In the genomic region with DNA sequence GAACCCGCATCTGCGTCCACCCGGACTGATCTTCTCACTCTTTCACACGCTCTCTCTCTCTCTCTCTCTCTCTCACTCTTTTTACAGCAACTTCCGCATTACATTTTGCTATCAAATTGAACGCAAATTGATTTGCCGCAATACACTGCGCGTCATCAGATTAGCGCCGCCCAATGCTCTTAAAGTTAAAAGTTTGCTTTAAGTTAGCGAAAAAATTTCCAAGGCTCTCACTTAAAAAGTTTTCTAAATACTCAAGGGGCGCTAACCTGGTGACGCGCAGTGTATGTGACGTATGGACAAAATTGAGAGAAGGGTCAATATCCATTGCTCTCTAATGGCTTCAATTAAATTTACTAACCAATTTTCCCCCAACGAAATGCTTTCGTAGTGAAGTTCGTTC, we compare ENCODE assay signal across 1 fruit fly cellular context.
TF ChIP-seq lines count a peak whose summit lies in the region.

No protein-coding gene starts in this region.

TF ChIP-seq in whole organism, embryonic, 481 proteins besides CTCF, POLR2A, EP300 and RAD21 (continued from another document and continues in another):
- TF ChIP-seq CG31365 (tag; optimal IDR thresholded peaks at IDR 0.05; lab: Kevin White, UChicago): peak; percentile 56
- TF ChIP-seq org-1 (GFP tag; optimal IDR thresholded peaks at IDR 0.05; lab: Kevin White, UChicago): peak; percentile 77
- peak; percentile 62; the same call in 2 of the 3 replicates for TF ChIP-seq CG11560 (tag; IDR thresholded peaks at IDR 0.05; lab: Robert Waterston, UW)
- peak; percentile 83 for TF ChIP-seq gsb-n (tag; optimal IDR thresholded peaks at IDR 0.05; lab: Kevin White, UChicago)
- no peak for TF ChIP-seq Tbp (GFP tag; optimal IDR thresholded peaks at IDR 0.05; lab: Kevin White, UChicago)
- TF ChIP-seq CG18764 (GFP tag; optimal IDR thresholded peaks at IDR 0.05; lab: Kevin White, UChicago): peak; percentile 79
- peak; percentile 69 for TF ChIP-seq tup (GFP tag; optimal IDR thresholded peaks at IDR 0.05; lab: Kevin White, UChicago)
- TF ChIP-seq Antp (GFP tag; optimal IDR thresholded peaks at IDR 0.05; lab: Kevin White, UChicago): peak; percentile 94
- peak; percentile 64 for TF ChIP-seq E2f2 (GFP tag; IDR thresholded peaks at IDR 0.05; lab: Robert Waterston, UW)
- TF ChIP-seq ap (GFP tag; IDR thresholded peaks at IDR 0.05; lab: Robert Waterston, UW): peak; percentile 86
- TF ChIP-seq ind (GFP tag; optimal IDR thresholded peaks at IDR 0.05; lab: Kevin White, UChicago): peak; percentile 83
- no peak for TF ChIP-seq dan (GFP tag; IDR thresholded peaks at IDR 0.05; lab: Robert Waterston, UW)
- TF ChIP-seq emc (GFP tag; optimal IDR thresholded peaks at IDR 0.05; lab: Kevin White, UChicago): peak; percentile 76
- TF ChIP-seq lilli (GFP tag; optimal IDR thresholded peaks at IDR 0.05; lab: Kevin White, UChicago): peak; percentile 88
- TF ChIP-seq CG11695 (GFP tag; IDR thresholded peaks at IDR 0.05; lab: Robert Waterston, UW): peak; percentile 82
- TF ChIP-seq en (GFP tag; optimal IDR thresholded peaks at IDR 0.05; lab: Kevin White, UChicago): peak; percentile 77
- peak; percentile 70 for TF ChIP-seq Myb (GFP tag; optimal IDR thresholded peaks at IDR 0.05; lab: Kevin White, UChicago)
- peak; percentile 84 for TF ChIP-seq seq (GFP tag; IDR thresholded peaks at IDR 0.05; lab: Robert Waterston, UW)
- TF ChIP-seq CG7839 (tag; optimal IDR thresholded peaks at IDR 0.05; lab: Kevin White, UChicago): peak; percentile 92
- peak; percentile 20 for TF ChIP-seq YL-1 (GFP tag; optimal IDR thresholded peaks at IDR 0.05; lab: Kevin White, UChicago)
- TF ChIP-seq NFAT (GFP tag; IDR thresholded peaks at IDR 0.05; lab: Robert Waterston, UW): 0 out of 2 replicates have a peak, but pooled peaks have one; percentile 9
- TF ChIP-seq HLH4C (GFP tag; IDR thresholded peaks at IDR 0.05; lab: Robert Waterston, UW; ENCODE audit: partially characterized antibody): no peak
- TF ChIP-seq Nf-YB (GFP tag; optimal IDR thresholded peaks at IDR 0.05; lab: Kevin White, UChicago): peak; percentile 68
- TF ChIP-seq bigmax (GFP tag; optimal IDR thresholded peaks at IDR 0.05; lab: Kevin White, UChicago): no peak
- peak; percentile 27 for TF ChIP-seq CG7928 (GFP tag; optimal IDR thresholded peaks at IDR 0.05; lab: Kevin White, UChicago)
- peak; percentile 90 for TF ChIP-seq CG17328 (GFP tag; IDR thresholded peaks at IDR 0.05; lab: Robert Waterston, UW)
- peak; percentile 71 for TF ChIP-seq kah (GFP tag; optimal IDR thresholded peaks at IDR 0.05; lab: Kevin White, UChicago)
- peak; percentile 90 for TF ChIP-seq row (GFP tag; IDR thresholded peaks at IDR 0.05; lab: Robert Waterston, UW)
- TF ChIP-seq NC2α (GFP tag; optimal IDR thresholded peaks at IDR 0.05; lab: Kevin White, UChicago): peak; percentile 79
- peak; percentile 64 for TF ChIP-seq CG18011 (GFP tag; optimal IDR thresholded peaks at IDR 0.05; lab: Kevin White, UChicago)
- TF ChIP-seq shn (GFP tag; optimal IDR thresholded peaks at IDR 0.05; lab: Kevin White, UChicago): peak; percentile 77
- TF ChIP-seq peb (GFP tag; IDR thresholded peaks at IDR 0.05; lab: Robert Waterston, UW): peak; percentile 67
- peak; percentile 75 for TF ChIP-seq CG33557 (GFP tag; optimal IDR thresholded peaks at IDR 0.05; lab: Kevin White, UChicago)
- TF ChIP-seq CG12769 (tag; optimal IDR thresholded peaks at IDR 0.05; lab: Kevin White, UChicago): peak; percentile 85
- peak; percentile 48; the same call in 1 of the 2 replicates for TF ChIP-seq dati (GFP tag; IDR thresholded peaks at IDR 0.05; lab: Robert Waterston, UW)
- TF ChIP-seq bbx (GFP tag; IDR thresholded peaks at IDR 0.05; lab: Robert Waterston, UW; ENCODE audit: partially characterized antibody): no peak
- TF ChIP-seq CG8281 (tag; optimal IDR thresholded peaks at IDR 0.05; lab: Kevin White, UChicago): peak; percentile 75
- TF ChIP-seq Ets65A (GFP tag; lab: Kevin White, UChicago): peak; percentile 98
- peak; percentile 86 for TF ChIP-seq CG30403 (GFP tag; optimal IDR thresholded peaks at IDR 0.05; lab: Kevin White, UChicago)
- peak; percentile 72 for TF ChIP-seq CG15696 (tag; optimal IDR thresholded peaks at IDR 0.05; lab: Kevin White, UChicago)
- no peak for TF ChIP-seq zen2 (GFP tag; IDR thresholded peaks at IDR 0.05; lab: Robert Waterston, UW; ENCODE audit: partially characterized antibody)
- peak; percentile 87 for TF ChIP-seq pum (GFP tag; optimal IDR thresholded peaks at IDR 0.05; lab: Kevin White, UChicago)
- peak; percentile 81 for TF ChIP-seq CG34422 (GFP tag; IDR thresholded peaks at IDR 0.05; lab: Robert Waterston, UW)
- 0 out of 3 replicates have a peak, but pooled peaks have one; percentile 41 for TF ChIP-seq CG11456 (GFP tag; IDR thresholded peaks at IDR 0.05; lab: Robert Waterston, UW)
- peak; percentile 60 for TF ChIP-seq CG4617 (GFP tag; optimal IDR thresholded peaks at IDR 0.05; lab: Kevin White, UChicago; ENCODE audit: borderline replicate concordance)
- TF ChIP-seq CG12391 (tag; optimal IDR thresholded peaks at IDR 0.05; lab: Kevin White, UChicago): peak; percentile 82
- TF ChIP-seq CG12942 (GFP tag; optimal IDR thresholded peaks at IDR 0.05; lab: Kevin White, UChicago): peak; percentile 75
- TF ChIP-seq gcm (GFP tag; optimal IDR thresholded peaks at IDR 0.05; lab: Kevin White, UChicago): peak; percentile 89
- TF ChIP-seq Hey (tag; optimal IDR thresholded peaks at IDR 0.05; lab: Kevin White, UChicago): peak; percentile 41
- TF ChIP-seq CG1603 (tag; optimal IDR thresholded peaks at IDR 0.05; lab: Kevin White, UChicago): peak; percentile 85
- TF ChIP-seq Nf-YA (GFP tag; IDR thresholded peaks at IDR 0.05; lab: Robert Waterston, UW): peak; percentile 80
- peak; percentile 50; the same call in 1 of the 2 replicates for TF ChIP-seq klu (GFP tag; IDR thresholded peaks at IDR 0.05; lab: Robert Waterston, UW)
- peak; percentile 88 for TF ChIP-seq Dad (GFP tag; optimal IDR thresholded peaks at IDR 0.05; lab: Kevin White, UChicago)
- peak; percentile 84 for TF ChIP-seq caup (GFP tag; optimal IDR thresholded peaks at IDR 0.05; lab: Kevin White, UChicago; ENCODE audit: severe bottlenecking)
- peak; percentile 73 for TF ChIP-seq CG3407 (GFP tag; optimal IDR thresholded peaks at IDR 0.05; lab: Kevin White, UChicago)
- TF ChIP-seq CG15011 (GFP tag; optimal IDR thresholded peaks at IDR 0.05; lab: Kevin White, UChicago): peak; percentile 74
- peak; percentile 73 for TF ChIP-seq CG17802 (tag; optimal IDR thresholded peaks at IDR 0.05; lab: Kevin White, UChicago)
- TF ChIP-seq pan (optimal IDR thresholded peaks at IDR 0.05; lab: Kevin White, UChicago): no peak
- TF ChIP-seq pan (GFP tag; optimal IDR thresholded peaks at IDR 0.05 in 1 of 2, IDR thresholded peaks at IDR 0.05 in 1 of 2): peak in 1 of 2 experiments; percentile 77
- TF ChIP-seq tx (GFP tag; optimal IDR thresholded peaks at IDR 0.05; lab: Kevin White, UChicago): peak; percentile 82
- TF ChIP-seq CG10147 (GFP tag; optimal IDR thresholded peaks at IDR 0.05; lab: Kevin White, UChicago): peak; percentile 71
- no peak for TF ChIP-seq pzg (GFP tag; optimal IDR thresholded peaks at IDR 0.05; lab: Kevin White, UChicago)
- peak; percentile 86 for TF ChIP-seq bab2 (GFP tag; optimal IDR thresholded peaks at IDR 0.05; lab: Kevin White, UChicago)
- peak; percentile 67 for TF ChIP-seq CG5953 (GFP tag; IDR thresholded peaks at IDR 0.05; lab: Robert Waterston, UW)
- peak; percentile 67 for TF ChIP-seq CG6854 (GFP tag; optimal IDR thresholded peaks at IDR 0.05; lab: Kevin White, UChicago)
- peak; percentile 73 for TF ChIP-seq zfh2 (GFP tag; optimal IDR thresholded peaks at IDR 0.05; lab: Kevin White, UChicago)
- peak; percentile 73 for TF ChIP-seq CG9876 (GFP tag; optimal IDR thresholded peaks at IDR 0.05; lab: Kevin White, UChicago)
- peak; percentile 73 for TF ChIP-seq CG1529 (GFP tag; optimal IDR thresholded peaks at IDR 0.05; lab: Kevin White, UChicago)
- TF ChIP-seq stwl (tag; optimal IDR thresholded peaks at IDR 0.05; lab: Kevin White, UChicago): no peak
- TF ChIP-seq CG18599 (GFP tag; optimal IDR thresholded peaks at IDR 0.05; lab: Kevin White, UChicago): peak; percentile 85
- TF ChIP-seq Hr39 (optimal IDR thresholded peaks at IDR 0.05; lab: Kevin White, UChicago): no peak
- peak; percentile 84 for TF ChIP-seq CG3847 (GFP tag; IDR thresholded peaks at IDR 0.05; lab: Robert Waterston, UW)
- TF ChIP-seq CoRest (tag; optimal IDR thresholded peaks at IDR 0.05; lab: Kevin White, UChicago): peak; percentile 89
- TF ChIP-seq Jarid2 (GFP tag; optimal IDR thresholded peaks at IDR 0.05; lab: Kevin White, UChicago): peak; percentile 50
- TF ChIP-seq CG3995 (GFP tag; optimal IDR thresholded peaks at IDR 0.05; lab: Kevin White, UChicago): peak; percentile 12
- TF ChIP-seq CG12744 (GFP tag; optimal IDR thresholded peaks at IDR 0.05; lab: Kevin White, UChicago): peak; percentile 80
- TF ChIP-seq CG7745 (tag; optimal IDR thresholded peaks at IDR 0.05; lab: Kevin White, UChicago): no peak
- TF ChIP-seq Fer1 (GFP tag; optimal IDR thresholded peaks at IDR 0.05; lab: Kevin White, UChicago): peak; percentile 84
- peak; percentile 88 for TF ChIP-seq Hsf (GFP tag; optimal IDR thresholded peaks at IDR 0.05; lab: Kevin White, UChicago)
- no peak for TF ChIP-seq BEAF-32 (GFP tag; optimal IDR thresholded peaks at IDR 0.05; lab: Kevin White, UChicago)
- TF ChIP-seq Ptx1 (GFP tag; IDR thresholded peaks at IDR 0.05; lab: Robert Waterston, UW): peak; percentile 82
- TF ChIP-seq CG11504 (tag; optimal IDR thresholded peaks at IDR 0.05; lab: Kevin White, UChicago): peak; percentile 90
- no peak for TF ChIP-seq toy (GFP tag; IDR thresholded peaks at IDR 0.05; lab: Robert Waterston, UW)
- peak; percentile 79 for TF ChIP-seq CG31441 (GFP tag; IDR thresholded peaks at IDR 0.05; lab: Robert Waterston, UW)
- TF ChIP-seq Mes4 (GFP tag; optimal IDR thresholded peaks at IDR 0.05; lab: Kevin White, UChicago): peak; percentile 74
- no peak for TF ChIP-seq Neu2 (GFP tag; optimal IDR thresholded peaks at IDR 0.05; lab: Kevin White, UChicago; ENCODE audit: borderline replicate concordance)
- TF ChIP-seq wdn (GFP tag; IDR thresholded peaks at IDR 0.05; lab: Robert Waterston, UW): peak; percentile 81
- peak; percentile 74 for TF ChIP-seq gcm2 (GFP tag; optimal IDR thresholded peaks at IDR 0.05; lab: Kevin White, UChicago)
- peak; percentile 66; the same call in 2 of the 3 replicates for TF ChIP-seq ase (GFP tag; IDR thresholded peaks at IDR 0.05; lab: Robert Waterston, UW)
- TF ChIP-seq NK7.1 (GFP tag; optimal IDR thresholded peaks at IDR 0.05; lab: Kevin White, UChicago): peak; percentile 82
- TF ChIP-seq Awh (GFP tag; IDR thresholded peaks at IDR 0.05; lab: Robert Waterston, UW): peak; percentile 77
- peak; percentile 90 for TF ChIP-seq lab (GFP tag; optimal IDR thresholded peaks at IDR 0.05; lab: Kevin White, UChicago)
- peak; percentile 84 for TF ChIP-seq sisA (GFP tag; IDR thresholded peaks at IDR 0.05; lab: Robert Waterston, UW)
- TF ChIP-seq schlank (tag; optimal IDR thresholded peaks at IDR 0.05; lab: Kevin White, UChicago): peak; percentile 71
- TF ChIP-seq CG1832 (GFP tag; optimal IDR thresholded peaks at IDR 0.05; lab: Kevin White, UChicago): peak; percentile 46
- peak; percentile 84 for TF ChIP-seq CG1647 (GFP tag; optimal IDR thresholded peaks at IDR 0.05; lab: Kevin White, UChicago)
- peak; percentile 76 for TF ChIP-seq CG14050 (GFP tag; IDR thresholded peaks at IDR 0.05; lab: Robert Waterston, UW)
- TF ChIP-seq Hmr (GFP tag; optimal IDR thresholded peaks at IDR 0.05; lab: Kevin White, UChicago): peak; percentile 85
- TF ChIP-seq CG2116 (GFP tag; optimal IDR thresholded peaks at IDR 0.05; lab: Kevin White, UChicago): peak; percentile 45
- no peak for TF ChIP-seq Lpt (GFP tag; optimal IDR thresholded peaks at IDR 0.05; lab: Kevin White, UChicago)
- peak; percentile 69 for TF ChIP-seq CG32772 (GFP tag; IDR thresholded peaks at IDR 0.05; lab: Robert Waterston, UW)
- TF ChIP-seq salm (tag; optimal IDR thresholded peaks at IDR 0.05; lab: Kevin White, UChicago): peak; percentile 65
- TF ChIP-seq Atf3 (GFP tag; optimal IDR thresholded peaks at IDR 0.05; lab: Kevin White, UChicago): peak; percentile 79
- TF ChIP-seq CG7786 (GFP tag; optimal IDR thresholded peaks at IDR 0.05; lab: Kevin White, UChicago): peak; percentile 86
- TF ChIP-seq CG34224 (GFP tag; IDR thresholded peaks at IDR 0.05; lab: Robert Waterston, UW; ENCODE audit: partially characterized antibody): no peak
- TF ChIP-seq Ada2b (GFP tag; IDR thresholded peaks at IDR 0.05; lab: Robert Waterston, UW): peak; percentile 82
- TF ChIP-seq CG4424 (GFP tag; optimal IDR thresholded peaks at IDR 0.05; lab: Kevin White, UChicago): peak; percentile 85
- TF ChIP-seq Bdp1 (GFP tag; optimal IDR thresholded peaks at IDR 0.05; lab: Kevin White, UChicago): peak; percentile 73
- peak; percentile 10 for TF ChIP-seq CG3838 (GFP tag; optimal IDR thresholded peaks at IDR 0.05; lab: Kevin White, UChicago)
- peak; percentile 73 for TF ChIP-seq ewg (GFP tag; optimal IDR thresholded peaks at IDR 0.05; lab: Kevin White, UChicago)
- peak; percentile 83 for TF ChIP-seq CG3281 (GFP tag; optimal IDR thresholded peaks at IDR 0.05; lab: Kevin White, UChicago)
- TF ChIP-seq ro (GFP tag; IDR thresholded peaks at IDR 0.05; lab: Robert Waterston, UW): peak; percentile 56
- peak; percentile 6 for TF ChIP-seq pfk (GFP tag; optimal IDR thresholded peaks at IDR 0.05; lab: Kevin White, UChicago)
- peak; percentile 90 for TF ChIP-seq fd96Cb (tag; optimal IDR thresholded peaks at IDR 0.05; lab: Kevin White, UChicago)
- TF ChIP-seq Doc3 (GFP tag; IDR thresholded peaks at IDR 0.05; lab: Robert Waterston, UW; ENCODE audit: partially characterized antibody): no peak
- TF ChIP-seq tll (GFP tag; optimal IDR thresholded peaks at IDR 0.05; lab: Kevin White, UChicago): no peak
- peak; percentile 78 for TF ChIP-seq crc (GFP tag; optimal IDR thresholded peaks at IDR 0.05; lab: Kevin White, UChicago)
- TF ChIP-seq jing (GFP tag; optimal IDR thresholded peaks at IDR 0.05; lab: Kevin White, UChicago): peak; percentile 68
- peak; percentile 52; the same call in 1 of the 2 replicates for TF ChIP-seq Oaz (GFP tag; IDR thresholded peaks at IDR 0.05; lab: Robert Waterston, UW)
- TF ChIP-seq ATbp (GFP tag; optimal IDR thresholded peaks at IDR 0.05; lab: Kevin White, UChicago): peak; percentile 87
- TF ChIP-seq amos (GFP tag; IDR thresholded peaks at IDR 0.05; lab: Robert Waterston, UW; ENCODE audit: partially characterized antibody): no peak
- peak; percentile 59 for TF ChIP-seq Sry-δ (GFP tag; optimal IDR thresholded peaks at IDR 0.05; lab: Kevin White, UChicago)
- peak; percentile 80 for TF ChIP-seq CG9932 (GFP tag; IDR thresholded peaks at IDR 0.05; lab: Robert Waterston, UW)
- no peak for TF ChIP-seq Elba2 (GFP tag; optimal IDR thresholded peaks at IDR 0.05; lab: Kevin White, UChicago)
- peak; percentile 73; the same call in 1 of the 2 replicates for TF ChIP-seq Lim3 (GFP tag; IDR thresholded peaks at IDR 0.05; lab: Robert Waterston, UW)
